Worm (Caenorhabditis elegans): ENCODE results near the gene F32D1.8.

DNA sequence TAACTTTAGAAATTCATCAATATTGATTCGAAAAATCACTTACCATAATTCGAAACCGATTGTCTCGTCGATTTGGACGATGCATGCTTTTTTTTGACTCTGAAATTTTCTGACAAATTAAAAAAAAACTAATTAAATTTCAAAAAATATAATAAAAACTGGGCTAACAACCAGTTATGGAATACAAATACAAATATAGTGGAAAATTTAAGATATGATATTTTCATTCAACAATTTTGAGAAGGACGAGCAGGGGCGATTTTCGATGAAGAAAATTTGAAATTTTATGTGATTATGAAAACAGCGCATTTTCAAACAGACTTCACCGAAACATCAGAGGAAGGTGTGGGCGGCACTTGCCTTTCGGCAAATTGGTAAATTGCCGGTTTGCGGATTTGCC lies 4.8 kb upstream of the F32D1.8 start, which contains the start of gene F13A2.1:
- TF ChIP-seq W03F9.2 (tag; optimal IDR thresholded peaks at IDR 0.05): no peak
- no peak for TF ChIP-seq him-1 (tag; optimal IDR thresholded peaks at IDR 0.05)
- TF ChIP-seq dao-5 (tag; optimal IDR thresholded peaks at IDR 0.05): no peak

Data from whole organism, L4/young adult.